Fruit fly (Drosophila melanogaster): ENCODE data around the gene CG32816.

DNA sequence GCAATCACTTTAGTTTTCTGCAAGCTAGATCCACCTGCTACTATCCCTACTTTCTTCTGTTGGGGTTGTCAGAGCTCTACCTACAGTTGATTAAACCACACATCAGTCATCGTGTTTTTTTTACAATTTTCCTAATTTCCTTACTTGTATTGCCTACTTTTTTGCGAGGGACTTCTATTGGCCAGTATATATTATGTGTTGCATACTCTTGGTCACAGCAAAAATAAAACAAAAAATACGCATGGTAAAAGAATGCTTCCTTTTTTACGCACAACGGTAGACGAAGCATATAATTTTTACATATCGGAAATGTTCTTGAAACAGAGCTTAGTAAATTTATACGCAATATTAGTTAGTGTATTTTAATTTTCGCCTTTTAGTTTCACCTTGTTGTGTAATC, 109.1 kb downstream of the CG32816 start:
- no peak for TF ChIP-seq Dll (optimal IDR thresholded peaks at IDR 0.05)
- no peak for TF ChIP-seq psq (optimal IDR thresholded peaks at IDR 0.05)
